Worm (Caenorhabditis elegans): ENCODE measurements around the gene bgnt-1.1.

- TF ChIP-seq cog-1 (tag; optimal IDR thresholded peaks at IDR 0.05) (no peak), T22C8.4 (GFP tag; IDR thresholded peaks at IDR 0.05) (no peak), klf-2 (GFP tag; conservative IDR thresholded peaks at IDR 0.05) (no peak), flt-1 (GFP tag; IDR thresholded peaks at IDR 0.05) (no peak), ztf-29 (GFP tag; IDR thresholded peaks at IDR 0.05) (no peak), ref-1 (GFP tag; conservative IDR thresholded peaks at IDR 0.05) (no peak)
Measured at ce11 chrIV:10467347-10467746, 5.2 kb upstream of the bgnt-1.1 start.

Data from whole organism, midembryonic.